Fruit fly (Drosophila melanogaster): ENCODE data around the gene CG12560.

DNA sequence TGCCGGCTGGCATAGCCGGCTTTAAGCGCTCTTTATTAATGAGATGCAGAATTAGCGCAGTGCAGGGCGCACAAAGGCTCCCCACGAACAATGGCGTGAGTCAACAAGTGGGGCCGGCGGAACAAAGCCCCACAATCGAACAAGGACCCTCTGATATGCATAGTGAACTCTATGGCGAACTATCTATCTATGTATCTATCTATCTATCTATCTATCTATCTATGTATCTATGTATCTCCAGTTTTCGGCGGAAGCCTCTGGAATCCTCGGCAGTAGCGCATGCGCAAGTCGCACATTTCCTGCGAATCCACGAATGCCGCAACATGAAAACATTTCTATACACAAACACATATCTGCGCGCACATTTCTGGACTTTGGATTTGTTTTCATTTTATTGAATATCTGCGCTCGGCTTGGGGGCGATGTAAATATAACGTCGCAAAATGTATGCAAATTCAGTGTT, 8.7 kb downstream of the CG12560 start:
- TF ChIP-seq CG8478 (optimal IDR thresholded peaks at IDR 0.05) (no peak), CTCF (optimal IDR thresholded peaks at IDR 0.05) (no peak)

Data from S2 (cell line).